Worm (Caenorhabditis elegans): ENCODE results near the gene C46A5.4.

Gene C46A5.4

ce11 chrIV:7790151-7790691, 33.1 kb upstream of the C46A5.4 start:
- TF ChIP-seq unc-55 (GFP tag; optimal IDR thresholded peaks at IDR 0.05): no peak
- peak; percentile 10 for TF ChIP-seq hlh-6 (tag; optimal IDR thresholded peaks at IDR 0.05)
- no peak for TF ChIP-seq ceh-24 (tag; optimal IDR thresholded peaks at IDR 0.05)

ce11 chrIV:7789521-7789949, 32.4 kb upstream of the C46A5.4 start, which contains the start of gene imp-3:
Gene imp-3, minus strand, starts transcription at chrIV:7789613.
- peak; percentile 5 for TF ChIP-seq lin-11 (tag; optimal IDR thresholded peaks at IDR 0.05)
- TF ChIP-seq hlh-30 (tag; optimal IDR thresholded peaks at IDR 0.05; ENCODE audit: insufficient read depth): peak; percentile 12
- no peak for TF ChIP-seq ets-4 (tag; optimal IDR thresholded peaks at IDR 0.05)
- peak; percentile 1 for TF ChIP-seq ceh-34 (tag; optimal IDR thresholded peaks at IDR 0.05)
- peak; percentile 54 for TF ChIP-seq ama-1 (optimal IDR thresholded peaks at IDR 0.05)
- TF ChIP-seq ceh-48 (tag; optimal IDR thresholded peaks at IDR 0.05): peak; percentile 22
- no peak for TF ChIP-seq hlh-8 (tag; optimal IDR thresholded peaks at IDR 0.05)

- peak; percentile 1 for TF ChIP-seq unc-55 (GFP tag; optimal IDR thresholded peaks at IDR 0.05)
- TF ChIP-seq ttx-3 (tag; optimal IDR thresholded peaks at IDR 0.05): no peak
- peak; percentile 31 for TF ChIP-seq nfya-1 (tag; optimal IDR thresholded peaks at IDR 0.05)
These were observed 28.4 kb upstream of the C46A5.4 start, which contains the start of gene tag-322 for ce11 chrIV:7785506-7786065. Gene tag-322, minus strand, starts transcription at chrIV:7785556.

ce11 chrIV:7783801-7784411, 26.8 kb upstream of the C46A5.4 start, which contains the start of gene tag-321:
Gene tag-321, minus strand, starts transcription at chrIV:7783851.
- TF ChIP-seq pat-9 (tag; optimal IDR thresholded peaks at IDR 0.05) (no peak), sox-4 (tag; optimal IDR thresholded peaks at IDR 0.05) (no peak), hlh-6 (tag; optimal IDR thresholded peaks at IDR 0.05) (no peak), ceh-9 (tag; optimal IDR thresholded peaks at IDR 0.05) (no peak), che-1 (tag; optimal IDR thresholded peaks at IDR 0.05) (no peak), elt-4 (tag; optimal IDR thresholded peaks at IDR 0.05) (no peak), C08G9.2 (tag; optimal IDR thresholded peaks at IDR 0.05) (no peak)

ce11 chrIV:7782292-7782691, 25.1 kb upstream of the C46A5.4 start, which contains the start of gene sec-10:
Gene sec-10, minus strand, starts transcription at chrIV:7782499.
- TF ChIP-seq nfya-1 (tag; optimal IDR thresholded peaks at IDR 0.05): no peak
- TF ChIP-seq ceh-2 (tag; optimal IDR thresholded peaks at IDR 0.05): no peak
- TF ChIP-seq C38D4.7 (GFP tag; optimal IDR thresholded peaks at IDR 0.05): no peak
- no peak for TF ChIP-seq sox-4 (tag; optimal IDR thresholded peaks at IDR 0.05)
- no peak for TF ChIP-seq ceh-18 (tag; optimal IDR thresholded peaks at IDR 0.05)
- no peak for TF ChIP-seq ets-4 (tag; optimal IDR thresholded peaks at IDR 0.05)
- no peak for TF ChIP-seq ceh-22 (tag; optimal IDR thresholded peaks at IDR 0.05)
- TF ChIP-seq ceh-45 (GFP tag; IDR thresholded peaks at IDR 0.05): no peak
- TF ChIP-seq pros-1 (tag; optimal IDR thresholded peaks at IDR 0.05): no peak
- TF ChIP-seq odd-2 (tag; optimal IDR thresholded peaks at IDR 0.05): no peak
- no peak for TF ChIP-seq gmeb-2 (tag; optimal IDR thresholded peaks at IDR 0.05)
- TF ChIP-seq hlh-8 (tag; optimal IDR thresholded peaks at IDR 0.05): no peak
- no peak for TF ChIP-seq F13H6.1 (tag; optimal IDR thresholded peaks at IDR 0.05)
- no peak for TF ChIP-seq dve-1 (tag; optimal IDR thresholded peaks at IDR 0.05)
- TF ChIP-seq madf-2 (tag; optimal IDR thresholded peaks at IDR 0.05): no peak
- no peak for TF ChIP-seq sox-2 (GFP tag; IDR thresholded peaks at IDR 0.05)
- TF ChIP-seq tbx-2 (tag; optimal IDR thresholded peaks at IDR 0.05): no peak
